Fruit fly (Drosophila melanogaster): ENCODE results near the gene Sbat.

DNA sequence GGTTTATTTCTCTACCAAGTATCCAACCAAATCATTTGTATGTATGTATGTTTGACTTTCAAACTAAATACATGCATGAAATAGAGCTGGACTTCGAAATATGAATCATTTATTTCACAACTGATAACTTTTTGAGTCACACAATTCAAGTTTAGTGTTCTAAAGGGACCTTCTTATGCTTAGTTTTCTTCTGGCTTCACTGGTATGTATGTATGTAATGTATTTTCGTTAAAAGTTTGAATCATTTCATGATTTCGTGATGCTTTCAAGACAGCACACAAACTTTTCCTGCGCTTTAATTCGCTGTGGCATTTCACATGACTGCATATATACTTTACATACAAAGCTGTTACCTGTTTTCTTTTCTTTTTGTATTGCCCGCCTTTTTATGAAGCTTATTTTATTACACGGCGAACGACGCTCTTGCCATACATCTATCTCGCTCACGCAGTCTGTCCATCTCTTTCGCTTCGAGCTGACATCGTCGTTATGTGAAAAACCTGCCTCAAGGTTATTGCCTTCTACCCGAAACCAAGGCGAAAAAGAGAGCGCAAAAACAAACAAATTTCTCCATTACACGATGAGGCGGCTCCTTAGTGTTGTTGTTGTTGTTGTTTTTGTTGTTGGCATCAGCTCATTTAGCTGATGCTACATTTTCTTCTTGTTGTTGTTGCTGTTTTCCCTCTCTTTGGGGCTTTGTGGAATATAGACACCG, 30.5 kb downstream of the Sbat start:
- no peak for TF ChIP-seq CG1620 (GFP tag; optimal IDR thresholded peaks at IDR 0.05)
- TF ChIP-seq CG5204 (GFP tag; optimal IDR thresholded peaks at IDR 0.05), result no peak
- no peak for TF ChIP-seq pad (GFP tag; optimal IDR thresholded peaks at IDR 0.05)
- peak; percentile 99 for TF ChIP-seq tj (GFP tag; optimal IDR thresholded peaks at IDR 0.05)
- TF ChIP-seq cic (GFP tag; optimal IDR thresholded peaks at IDR 0.05), result no peak
- no peak for TF ChIP-seq CG12768 (GFP tag; optimal IDR thresholded peaks at IDR 0.05)
- TF ChIP-seq toe (GFP tag; optimal IDR thresholded peaks at IDR 0.05), result no peak
- no peak for TF ChIP-seq CG7101 (tag; optimal IDR thresholded peaks at IDR 0.05)
- no peak for TF ChIP-seq CG7045 (GFP tag; optimal IDR thresholded peaks at IDR 0.05)
- no peak for TF ChIP-seq CG14711 (tag; optimal IDR thresholded peaks at IDR 0.05)
- no peak for TF ChIP-seq Mnt (GFP tag; optimal IDR thresholded peaks at IDR 0.05)
- no peak for TF ChIP-seq cnc (optimal IDR thresholded peaks at IDR 0.05)
- TF ChIP-seq ovo (GFP tag; optimal IDR thresholded peaks at IDR 0.05), result no peak
- no peak for TF ChIP-seq CG33017 (tag; optimal IDR thresholded peaks at IDR 0.05)
